Fruit fly (Drosophila melanogaster) whole organism, embryonic: ENCODE results near the gene CG2021.

Source experiments
- Ada2b ChIP-seq: fragments of 200-800 bp; sonication (Bioruptor generic); IDR thresholded peaks from 2 replicates; pipeline ENCODE4 v1.3.6; 2022; ENCODE audit warnings: missing biosample characterization, missing genetic modification characterization
- Antp ChIP-seq: fragments of 200-800 bp; sonication (Bioruptor generic); optimal IDR thresholded peaks from 3 replicates; lab custom pipeline; 2016; ENCODE audit warnings: missing biosample characterization, missing genetic modification characterization
- CG10321 ChIP-seq: fragments of 200-800 bp; sonication (Bioruptor generic); IDR thresholded peaks from 2 replicates; pipeline ENCODE4 v1.3.6; 2022; ENCODE audit warnings: missing biosample characterization, missing genetic modification characterization
- CG10366 ChIP-seq: fragments of 200-800 bp; sonication (Bioruptor generic); IDR thresholded peaks from 2 replicates; pipeline ENCODE4 v1.3.6; 2022; ENCODE audit warnings: missing biosample characterization, missing genetic modification characterization
- CG10979 ChIP-seq: fragments of 200-800 bp; sonication (Bioruptor generic); optimal IDR thresholded peaks from 2 replicates; lab custom pipeline; 2018; ENCODE audit warnings: missing biosample characterization, mild to moderate bottlenecking, missing genetic modification characterization, moderate library complexity
- CG11560 ChIP-seq: fragments of 200-800 bp; sonication (Bioruptor generic); IDR thresholded peaks from 3 replicates; pipeline ENCODE4 v1.3.6; 2022; ENCODE audit warnings: missing biosample characterization, missing genetic modification characterization
- CG13775 ChIP-seq: fragments of 200-800 bp; sonication (Bioruptor generic); optimal IDR thresholded peaks from 3 replicates; lab custom pipeline; 2017; ENCODE audit warnings: missing biosample characterization, mild to moderate bottlenecking, missing genetic modification characterization
- CG15269 ChIP-seq: fragments of 200-800 bp; sonication (Bioruptor generic); optimal IDR thresholded peaks from 2 replicates; lab custom pipeline; 2018; ENCODE audit warnings: missing biosample characterization, mild to moderate bottlenecking, missing genetic modification characterization, moderate library complexity
- CG15601 ChIP-seq: fragments of 200-800 bp; sonication (Bioruptor generic); optimal IDR thresholded peaks from 3 replicates; lab custom pipeline; 2019; ENCODE audit warnings: missing biosample characterization, mild to moderate bottlenecking, missing genetic modification characterization, moderate library complexity
- CG16863 ChIP-seq: fragments of 200-800 bp; sonication (Bioruptor generic); optimal IDR thresholded peaks from 3 replicates; lab custom pipeline; 2016; ENCODE audit warnings: missing biosample characterization, missing genetic modification characterization
- CG2120 ChIP-seq: fragments of 200-800 bp; sonication (Bioruptor generic); optimal IDR thresholded peaks from 3 replicates; lab custom pipeline; 2016; ENCODE audit warnings: missing biosample characterization, missing genetic modification characterization
- CG2678 ChIP-seq: fragments of 200-800 bp; sonication (Bioruptor generic); optimal IDR thresholded peaks from 3 replicates; lab custom pipeline; 2019; ENCODE audit warnings: missing biosample characterization, mild to moderate bottlenecking, missing genetic modification characterization, moderate library complexity
- CG2889 ChIP-seq: fragments of 200-800 bp; sonication (Bioruptor generic); IDR thresholded peaks from 3 replicates; pipeline ENCODE4 v1.3.6; 2022; ENCODE audit warnings: missing biosample characterization, missing genetic modification characterization
- CG3065 ChIP-seq: fragments of 200-800 bp; sonication (Bioruptor generic); optimal IDR thresholded peaks from 2 replicates; lab custom pipeline; 2016; ENCODE audit warnings: missing biosample characterization, missing genetic modification characterization
- CG31388 ChIP-seq: fragments of 200-800 bp; sonication (Bioruptor generic); optimal IDR thresholded peaks from 2 replicates; lab custom pipeline; 2016; ENCODE audit warnings: missing biosample characterization, missing genetic modification characterization
- CG33213 ChIP-seq: fragments of 200-800 bp; sonication (Bioruptor generic); optimal IDR thresholded peaks from 3 replicates; lab custom pipeline; 2016; ENCODE audit warnings: missing biosample characterization, missing genetic modification characterization
- CG34422 ChIP-seq: fragments of 200-800 bp; sonication (Bioruptor generic); IDR thresholded peaks from 3 replicates; pipeline ENCODE4 v1.3.6; 2022; ENCODE audit warnings: missing biosample characterization, missing genetic modification characterization
- CG4328 ChIP-seq: fragments of 200-800 bp; sonication (Bioruptor generic); optimal IDR thresholded peaks from 3 replicates; lab custom pipeline; 2017; ENCODE audit warnings: missing biosample characterization, missing genetic modification reagents, missing genetic modification characterization
- CG4730 ChIP-seq: fragments of 200-800 bp; sonication (Bioruptor generic); IDR thresholded peaks from 2 replicates; pipeline ENCODE4 v1.3.6; 2022; ENCODE audit warnings: missing biosample characterization, missing genetic modification characterization
- CG6683 ChIP-seq: fragments of 200-800 bp; sonication (Bioruptor generic); optimal IDR thresholded peaks from 2 replicates; lab custom pipeline; 2017; ENCODE audit warnings: missing biosample characterization, mild to moderate bottlenecking, missing genetic modification characterization, missing genetic modification reagents
- CG6689 ChIP-seq: fragments of 200-800 bp; sonication (Bioruptor generic); IDR thresholded peaks from 2 replicates; pipeline ENCODE4 v1.3.6; 2022; ENCODE audit warnings: missing biosample characterization, missing genetic modification characterization
- CG7357 ChIP-seq: fragments of 200-800 bp; sonication (Bioruptor generic); IDR thresholded peaks from 3 replicates; pipeline ENCODE4 v1.3.6; 2022; ENCODE audit warnings: missing biosample characterization, missing genetic modification characterization
- CoRest ChIP-seq: fragments of 200-800 bp; sonication (Bioruptor generic); optimal IDR thresholded peaks from 3 replicates; lab custom pipeline; 2018; ENCODE audit warnings: missing biosample characterization, mild to moderate bottlenecking, missing genetic modification characterization, moderate library complexity
- Dll ChIP-seq: fragments of 200-800 bp; sonication (Bioruptor generic); IDR thresholded peaks from 4 replicates; pipeline ENCODE4 v1.3.6; 2022; ENCODE audit warnings: missing biosample characterization, missing genetic modification characterization; ENCODE audit not compliant: partially characterized antibody
- E2f1 ChIP-seq: fragments of 200-800 bp; sonication (Bioruptor generic); IDR thresholded peaks from 2 replicates; pipeline ENCODE4 v1.3.6; 2022; ENCODE audit warnings: missing biosample characterization, missing genetic modification characterization
- GATAe ChIP-seq: fragments of 200-800 bp; sonication (Bioruptor generic); conservative IDR thresholded peaks from 2 replicates; pipeline ENCODE4 v1.3.6; 2022; ENCODE audit warnings: missing biosample characterization, missing genetic modification characterization
- Hand ChIP-seq: fragments of 200-800 bp; sonication (Bioruptor generic); optimal IDR thresholded peaks from 2 replicates; lab custom pipeline; 2017; ENCODE audit warnings: mild to moderate bottlenecking, missing biosample characterization, missing genetic modification reagents, missing genetic modification characterization
- Mes4 ChIP-seq: fragments of 200-800 bp; sonication (Bioruptor generic); optimal IDR thresholded peaks from 2 replicates; lab custom pipeline; 2016; ENCODE audit warnings: missing biosample characterization, missing genetic modification characterization
- Mrtf ChIP-seq: fragments of 200-800 bp; sonication (Bioruptor generic); IDR thresholded peaks from 3 replicates; pipeline ENCODE4 v1.3.6; 2022; ENCODE audit warnings: missing biosample characterization, missing genetic modification characterization
- Oaz ChIP-seq: fragments of 200-800 bp; sonication (Bioruptor generic); IDR thresholded peaks from 2 replicates; pipeline ENCODE4 v1.3.6; 2022; ENCODE audit warnings: missing biosample characterization, missing genetic modification characterization
- PHDP ChIP-seq: fragments of 200-800 bp; sonication (Bioruptor generic); optimal IDR thresholded peaks from 3 replicates; lab custom pipeline; 2018; ENCODE audit warnings: missing biosample characterization, mild to moderate bottlenecking, missing genetic modification characterization, moderate library complexity
- Ptx1 ChIP-seq: fragments of 200-800 bp; sonication (Bioruptor generic); IDR thresholded peaks from 2 replicates; pipeline ENCODE4 v1.3.6; 2022; ENCODE audit warnings: missing biosample characterization, missing genetic modification characterization
- Rfx ChIP-seq: fragments of 200-800 bp; sonication (Bioruptor generic); IDR thresholded peaks from 2 replicates; pipeline ENCODE4 v1.3.6; 2022; ENCODE audit warnings: missing biosample characterization, missing genetic modification characterization
- Rx ChIP-seq: fragments of 200-800 bp; sonication (Bioruptor generic); IDR thresholded peaks from 2 replicates; pipeline ENCODE4 v1.3.6; 2022; ENCODE audit warnings: missing biosample characterization, missing genetic modification characterization
- Ssrp ChIP-seq: fragments of 200-800 bp; sonication (Bioruptor generic); optimal IDR thresholded peaks from 2 replicates; lab custom pipeline; 2018; ENCODE audit warnings: missing biosample characterization, mild to moderate bottlenecking, missing genetic modification characterization, moderate library complexity
- cad ChIP-seq: fragments of >200 bp; optimal IDR thresholded peaks from 2 replicates; lab custom pipeline; 2017; ENCODE audit warnings: missing biosample characterization, missing genetic modification characterization
- ci ChIP-seq: fragments of 200-800 bp; sonication (Bioruptor generic); IDR thresholded peaks from 3 replicates; pipeline ENCODE4 v1.3.6; 2022; ENCODE audit warnings: missing biosample characterization, missing genetic modification characterization
- esg ChIP-seq: fragments of 200-800 bp; sonication (Bioruptor generic); conservative IDR thresholded peaks from 2 replicates; pipeline ENCODE4 v1.3.6; 2022; ENCODE audit warnings: missing biosample characterization, missing genetic modification characterization
- ind ChIP-seq: fragments of 200-800 bp; sonication (Bioruptor generic); optimal IDR thresholded peaks from 3 replicates; lab custom pipeline; 2016; ENCODE audit warnings: missing biosample characterization, missing genetic modification characterization
- klu ChIP-seq: fragments of 200-800 bp; sonication (Bioruptor generic); IDR thresholded peaks from 2 replicates; pipeline ENCODE4 v1.3.6; 2022; ENCODE audit warnings: missing biosample characterization, missing genetic modification characterization
- mld ChIP-seq: fragments of 200-800 bp; sonication (Bioruptor generic); IDR thresholded peaks from 3 replicates; pipeline ENCODE4 v1.3.6; 2022; ENCODE audit warnings: missing biosample characterization, missing genetic modification characterization; ENCODE audit not compliant: partially characterized antibody
- phol ChIP-seq: fragments of 200-800 bp; sonication (Bioruptor generic); optimal IDR thresholded peaks from 3 replicates; lab custom pipeline; 2018; ENCODE audit warnings: missing biosample characterization, mild to moderate bottlenecking, missing genetic modification characterization, moderate library complexity
- pzg ChIP-seq: fragments of 200-800 bp; sonication (Bioruptor generic); optimal IDR thresholded peaks from 3 replicates; lab custom pipeline; 2018; ENCODE audit warnings: missing biosample characterization, mild to moderate bottlenecking, missing genetic modification characterization, moderate library complexity
- scrt ChIP-seq: fragments of 200-800 bp; sonication (Bioruptor generic); optimal IDR thresholded peaks from 2 replicates; lab custom pipeline; 2018; ENCODE audit warnings: missing biosample characterization, mild to moderate bottlenecking, missing genetic modification characterization, moderate library complexity
- sens ChIP-seq: fragments of 200-800 bp; sonication (Bioruptor generic); peaks from one replicate; lab custom pipeline; 2016; ENCODE audit warnings: missing biosample characterization, missing genetic modification characterization
- sisA ChIP-seq: fragments of 200-800 bp; sonication (Bioruptor generic); IDR thresholded peaks from 2 replicates; pipeline ENCODE4 v1.3.6; 2022; ENCODE audit warnings: missing biosample characterization, missing genetic modification characterization
- slou ChIP-seq: fragments of 200-800 bp; sonication (Bioruptor generic); optimal IDR thresholded peaks from 3 replicates; lab custom pipeline; 2016; ENCODE audit warnings: missing biosample characterization, missing genetic modification characterization
- sr ChIP-seq: fragments of 200-800 bp; sonication (Bioruptor generic); IDR thresholded peaks from 3 replicates; pipeline ENCODE4 v1.3.6; 2022; ENCODE audit warnings: missing biosample characterization, missing genetic modification characterization
- ssp ChIP-seq: fragments of 200-800 bp; sonication (Bioruptor generic); IDR thresholded peaks from 2 replicates; pipeline ENCODE4 v1.3.6; 2022; ENCODE audit warnings: missing biosample characterization, missing genetic modification characterization
- tap ChIP-seq: fragments of 200-800 bp; optimal IDR thresholded peaks from 3 replicates; lab custom pipeline; 2019; ENCODE audit warnings: missing biosample characterization, mild to moderate bottlenecking, missing genetic modification characterization, moderate library complexity
- tll ChIP-seq, 2 experiments: fragments of 200-800 bp in 1 of 2; fragments of >200 bp in 1 of 2; sonication (Bioruptor generic) in 1 of 2; optimal IDR thresholded peaks; 2 replicates each; lab custom pipeline; 2017 to 2019; ENCODE audit warnings: missing biosample characterization in 2 of 2, missing genetic modification characterization in 2 of 2, mild to moderate bottlenecking in 1 of 2, moderate library complexity in 1 of 2
- tna ChIP-seq: fragments of 200-800 bp; sonication (Bioruptor generic); IDR thresholded peaks from 2 replicates; pipeline ENCODE4 v1.3.6; 2022; ENCODE audit warnings: missing biosample characterization, missing genetic modification characterization; ENCODE audit not compliant: partially characterized antibody

CG2021 gene

DNA sequence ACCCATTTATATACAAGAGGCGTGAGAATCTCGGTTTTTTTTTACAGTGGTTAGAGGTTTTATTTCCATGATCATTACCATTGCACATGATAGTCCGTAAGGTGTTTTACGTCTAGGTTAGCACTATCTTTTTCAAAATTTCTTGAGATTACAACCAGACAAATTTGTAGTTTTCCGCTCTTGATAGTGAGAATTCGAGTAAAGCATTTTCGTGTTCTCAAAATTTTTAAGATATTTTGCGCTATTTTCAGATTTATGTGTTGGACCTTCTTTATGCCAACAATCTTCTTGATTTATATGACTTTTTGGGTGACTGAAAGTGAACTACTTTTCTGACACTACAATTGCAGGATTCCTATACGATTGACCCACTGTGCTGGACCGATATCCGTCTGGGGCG is 36.1 kb downstream of the CG2021 start (continued):
- TF ChIP-seq Mrtf (GFP tag; lab: Robert Waterston, UW) (0 out of 3 replicates have a peak, but pooled peaks have one; percentile 15), scrt (GFP tag; lab: Kevin White, UChicago) (no peak), CG10366 (GFP tag; lab: Robert Waterston, UW) (peak; percentile 26; the same call in 1 of the 2 replicates), CG15601 (tag; lab: Kevin White, UChicago) (no peak), CG11560 (tag; lab: Robert Waterston, UW) (no peak), CG13775 (GFP tag; lab: Kevin White, UChicago) (no peak), Ssrp (tag; lab: Kevin White, UChicago) (peak; percentile 7), Mes4 (GFP tag; lab: Kevin White, UChicago) (no peak), E2f1 (GFP tag; lab: Robert Waterston, UW) (no peak), CG33213 (GFP tag; lab: Kevin White, UChicago) (no peak), sens (GFP tag; lab: Kevin White, UChicago) (peak; percentile 53), tna (GFP tag; lab: Robert Waterston, UW) (no peak), esg (GFP tag; lab: Robert Waterston, UW) (0 out of 2 replicates have a peak, but pooled peaks have one; percentile 13), tap (tag; lab: Kevin White, UChicago) (no peak), CG15269 (tag; lab: Kevin White, UChicago) (peak; percentile 13), CG10979 (no peak), CG10321 (GFP tag; lab: Robert Waterston, UW) (no peak), CG34422 (no peak), CG2678 (tag; lab: Kevin White, UChicago) (peak; percentile 13), CG3065 (no peak), tll (GFP tag; optimal IDR thresholded peaks at IDR 0.05; lab: Kevin White, UChicago) (no peak), Hand (GFP tag; lab: Kevin White, UChicago) (no peak), Ada2b (GFP tag; lab: Robert Waterston, UW) (0 out of 2 replicates have a peak, but pooled peaks have one; percentile 6), CG2889 (GFP tag; lab: Robert Waterston, UW) (no peak), Oaz (GFP tag; lab: Robert Waterston, UW) (no peak), CG2120 (GFP tag; lab: Kevin White, UChicago) (no peak), pzg (GFP tag; lab: Kevin White, UChicago) (no peak), sr (no peak), ssp (no peak), CG16863 (GFP tag; lab: Kevin White, UChicago) (no peak), GATAe (no peak), Rx (no peak), CG6683 (no peak), cad (no peak), CG6689 (GFP tag; lab: Robert Waterston, UW) (0 out of 2 replicates have a peak, but pooled peaks have one; percentile 16), PHDP (no peak), klu (GFP tag; lab: Robert Waterston, UW) (no peak), CG4328 (no peak), phol (tag; lab: Kevin White, UChicago) (peak; percentile 24), CG31388 (GFP tag; lab: Kevin White, UChicago) (no peak), Ptx1 (GFP tag; lab: Robert Waterston, UW) (peak; percentile 34; the same call in 1 of the 2 replicates), mld (no peak), ci (GFP tag; lab: Robert Waterston, UW) (no peak), CG4730 (no peak), ind (peak; percentile 23), Antp (GFP tag; lab: Kevin White, UChicago) (no peak), sisA (0 out of 2 replicates have a peak, but pooled peaks have one; percentile 15), CoRest (tag; lab: Kevin White, UChicago) (peak; percentile 35), CG7357 (GFP tag; lab: Robert Waterston, UW) (0 out of 3 replicates have a peak, but pooled peaks have one; percentile 7), slou (GFP tag; lab: Kevin White, UChicago) (no peak), Rfx (GFP tag; lab: Robert Waterston, UW) (0 out of 2 replicates have a peak, but pooled peaks have one; percentile 14), Dll (GFP tag; lab: Robert Waterston, UW) (no peak)
